Fruit fly (Drosophila melanogaster) whole organism, wandering third instar larva: Measurements from ENCODE around the gene CG9801.

Experiments used
- Myc ChIP-seq: fragments of >200 bp; optimal IDR thresholded peaks from 2 replicates; lab custom pipeline; 2017
- dsf ChIP-seq: sonication (Bioruptor generic); optimal IDR thresholded peaks from 2 replicates; lab custom pipeline; 2016; ENCODE audit warnings: missing biosample characterization, missing genetic modification characterization, borderline replicate concordance
- pan ChIP-seq: fragments of >200 bp; optimal IDR thresholded peaks from 2 replicates; lab custom pipeline; 2017
- psq ChIP-seq: fragments of 200-800 bp; sonication (Bioruptor generic); optimal IDR thresholded peaks from 3 replicates; lab custom pipeline; 2017; ENCODE audit warnings: missing biosample characterization, mild to moderate bottlenecking, missing genetic modification characterization, moderate library complexity

dm6 chr3R:8739161-8739783 is 8.2 kb downstream of the CG9801 start:
- TF ChIP-seq dsf (no peak), Myc (no peak), psq (GFP tag; lab: Kevin White, UChicago) (peak; percentile 10), pan (no peak)
